Worm (Caenorhabditis elegans) whole organism, late embryonic: ENCODE data around the gene ges-1.

Source experiments
- C08G9.2 ChIP-seq: sonication (generic microtip); optimal IDR thresholded peaks from 2 replicates; lab custom pipeline; 2016; ENCODE audit warnings: mild to moderate bottlenecking, missing genetic modification characterization, moderate library complexity, missing compliant biosample characterization
- ceh-14 ChIP-seq: sonication (generic microtip); optimal IDR thresholded peaks from 2 replicates; lab custom pipeline; 2016; ENCODE audit warnings: missing genotype, missing genetic modification characterization, missing compliant biosample characterization
- ceh-18 ChIP-seq: sonication (generic microtip); optimal IDR thresholded peaks from 2 replicates; lab custom pipeline; 2016; ENCODE audit warnings: missing genetic modification characterization, missing compliant biosample characterization
- ceh-2 ChIP-seq: sonication (generic microtip); optimal IDR thresholded peaks from 2 replicates; lab custom pipeline; 2016; ENCODE audit warnings: missing genotype, missing genetic modification characterization, missing compliant biosample characterization
- ceh-22 ChIP-seq: sonication (generic microtip); optimal IDR thresholded peaks from 2 replicates; lab custom pipeline; 2017; ENCODE audit warnings: missing biosample characterization, missing genetic modification characterization
- ceh-24 ChIP-seq: sonication (generic microtip); optimal IDR thresholded peaks from 2 replicates; lab custom pipeline; 2016; ENCODE audit warnings: mild to moderate bottlenecking, missing genetic modification characterization, missing compliant biosample characterization
- ceh-30 ChIP-seq: fragments of 150-350 bp; optimal IDR thresholded peaks from 2 replicates; lab custom pipeline; 2014; ENCODE audit warnings: missing biosample characterization, missing genetic modification characterization
- ceh-31 ChIP-seq: sonication (generic microtip); optimal IDR thresholded peaks from 2 replicates; lab custom pipeline; 2016; ENCODE audit warnings: missing genetic modification characterization, missing compliant biosample characterization
- ceh-45 ChIP-seq: fragments of 200-800 bp; sonication (Bioruptor generic); IDR thresholded peaks from 2 replicates; pipeline ENCODE4 v1.3.6; 2022; ENCODE audit warnings: missing genetic modification reagents, missing genetic modification characterization, missing compliant biosample characterization
- ceh-6 ChIP-seq: fragments of 200-800 bp; sonication (Bioruptor generic); optimal IDR thresholded peaks from 2 replicates; lab custom pipeline; 2018; ENCODE audit warnings: mild to moderate bottlenecking, missing genetic modification characterization, missing compliant biosample characterization
- ceh-9 ChIP-seq: sonication (generic microtip); optimal IDR thresholded peaks from 2 replicates; lab custom pipeline; 2016; ENCODE audit warnings: mild to moderate bottlenecking, missing genetic modification characterization, inconsistent platforms, missing compliant biosample characterization
- dve-1 ChIP-seq: sonication (generic microtip); optimal IDR thresholded peaks from 2 replicates; lab custom pipeline; 2017; ENCODE audit warnings: antibody characterized with exemption, mild to moderate bottlenecking, missing genetic modification characterization, missing compliant biosample characterization
- elt-2 ChIP-seq: sonication (generic microtip); optimal IDR thresholded peaks from 2 replicates; lab custom pipeline; 2016; ENCODE audit warnings: missing genetic modification reagents, missing genetic modification characterization, missing compliant biosample characterization
- elt-4 ChIP-seq: sonication (generic microtip); optimal IDR thresholded peaks from 2 replicates; lab custom pipeline; 2016; ENCODE audit warnings: missing genetic modification characterization, missing compliant biosample characterization
- ets-4 ChIP-seq: sonication (generic microtip); optimal IDR thresholded peaks from 2 replicates; lab custom pipeline; 2016; ENCODE audit warnings: missing genetic modification characterization, missing compliant biosample characterization
- fax-1 ChIP-seq: sonication (generic microtip); optimal IDR thresholded peaks from 2 replicates; lab custom pipeline; 2016; ENCODE audit warnings: missing genotype, missing genetic modification characterization, missing compliant biosample characterization
- gmeb-2 ChIP-seq: sonication (generic microtip); optimal IDR thresholded peaks from 2 replicates; lab custom pipeline; 2016; ENCODE audit warnings: missing genetic modification characterization, inconsistent platforms, missing compliant biosample characterization
- hlh-6 ChIP-seq: sonication (generic microtip); optimal IDR thresholded peaks from 2 replicates; lab custom pipeline; 2016; ENCODE audit warnings: missing genotype, missing genetic modification characterization, missing compliant biosample characterization
- lin-11 ChIP-seq: fragments of 200-800 bp; sonication (Bioruptor generic); optimal IDR thresholded peaks from 2 replicates; lab custom pipeline; 2018; ENCODE audit warnings: mild to moderate bottlenecking, missing genetic modification characterization, missing compliant biosample characterization
- nfya-1 ChIP-seq: sonication (generic microtip); optimal IDR thresholded peaks from 2 replicates; lab custom pipeline; 2017; ENCODE audit warnings: missing genetic modification characterization, mild to moderate bottlenecking, missing compliant biosample characterization, antibody characterized with exemption, moderate library complexity
- nhr-11 ChIP-seq: fragments of 150-350 bp; optimal IDR thresholded peaks from 2 replicates; lab custom pipeline; 2014; ENCODE audit warnings: missing biosample characterization, missing genetic modification characterization
- npax-4 ChIP-seq: sonication (generic microtip); optimal IDR thresholded peaks from 2 replicates; lab custom pipeline; 2016; ENCODE audit warnings: missing genetic modification characterization, missing compliant biosample characterization
- odd-2 ChIP-seq: sonication (generic microtip); optimal IDR thresholded peaks from 2 replicates; lab custom pipeline; 2017; ENCODE audit warnings: antibody characterized with exemption, mild to moderate bottlenecking, missing genetic modification characterization, missing compliant biosample characterization
- pag-3 ChIP-seq: sonication (generic microtip); optimal IDR thresholded peaks from 2 replicates; lab custom pipeline; 2016; ENCODE audit warnings: missing compliant biosample characterization, missing genetic modification characterization, borderline replicate concordance
- pax-1 ChIP-seq: fragments of 150-350 bp; optimal IDR thresholded peaks from 2 replicates; lab custom pipeline; 2014; ENCODE audit warnings: missing biosample characterization, missing genetic modification characterization
- pha-2 ChIP-seq: sonication (generic microtip); optimal IDR thresholded peaks from 2 replicates; lab custom pipeline; 2017; ENCODE audit warnings: mild to moderate bottlenecking, missing genetic modification characterization, missing compliant biosample characterization
- pha-4 ChIP-seq: fragments of 150-350 bp; optimal IDR thresholded peaks from 2 replicates; lab custom pipeline; 2018; ENCODE audit warnings: missing biosample characterization, missing genetic modification reagents, missing genetic modification characterization
- pqm-1 ChIP-seq: sonication (generic microtip); optimal IDR thresholded peaks from 2 replicates; lab custom pipeline; 2016; ENCODE audit warnings: missing genetic modification characterization, missing compliant biosample characterization
- ref-2 ChIP-seq: sonication (generic microtip); optimal IDR thresholded peaks from 2 replicates; lab custom pipeline; 2016; ENCODE audit warnings: missing genetic modification characterization, missing compliant biosample characterization
- rnt-1 ChIP-seq: sonication (generic microtip); optimal IDR thresholded peaks from 2 replicates; lab custom pipeline; 2016; ENCODE audit warnings: missing genetic modification characterization, missing compliant biosample characterization
- sdc-2 ChIP-seq: sonication (generic microtip); optimal IDR thresholded peaks from 2 replicates; lab custom pipeline; 2016; ENCODE audit warnings: missing genotype, missing genetic modification characterization, missing compliant biosample characterization
- sox-2 ChIP-seq: fragments of 200-800 bp; sonication (Bioruptor generic); IDR thresholded peaks from 2 replicates; pipeline ENCODE4 v1.3.6; 2022; ENCODE audit warnings: missing genetic modification reagents, missing genetic modification characterization, missing compliant biosample characterization
- syd-9 ChIP-seq: sonication (generic microtip); optimal IDR thresholded peaks from 2 replicates; lab custom pipeline; 2016; ENCODE audit warnings: mild to moderate bottlenecking, missing genetic modification characterization, moderate library complexity, missing compliant biosample characterization
- unc-3 ChIP-seq, 2 experiments: fragments of 200-800 bp in 1 of 2; sonication (Bioruptor generic) in 1 of 2; sonication (generic microtip) in 1 of 2; conservative IDR thresholded peaks in 1 of 2; optimal IDR thresholded peaks in 1 of 2; 2 replicates each; pipeline versions ENCODE4 v1.3.6 to Lab custom; 2016 to 2022; ENCODE audit warnings: missing compliant biosample characterization in 2 of 2, missing genetic modification characterization in 2 of 2, missing genetic modification reagents in 1 of 2
- unc-42 ChIP-seq: sonication (generic microtip); optimal IDR thresholded peaks from 2 replicates; lab custom pipeline; 2016; ENCODE audit warnings: missing genotype, missing genetic modification characterization, missing compliant biosample characterization
- zip-5 ChIP-seq: sonication (generic microtip); optimal IDR thresholded peaks from 2 replicates; lab custom pipeline; 2016; ENCODE audit warnings: missing genetic modification characterization, missing compliant biosample characterization

Gene ges-1

ce11 chrV:1447724-1448123, 15.8 kb upstream of the ges-1 start, which contains the start of gene cnc-3 (continued):
- no peak for TF ChIP-seq pqm-1
- no peak for TF ChIP-seq elt-2 (tag; lab: Kevin White, UChicago)

ce11 chrV:1447079-1447478, 15.1 kb upstream of the ges-1 start, which contains the start of gene cnc-4:
cnc-4 (plus strand) TSS chrV:1447195.
- TF ChIP-seq rnt-1 (tag; lab: Kevin White, UChicago) (no peak), pag-3 (tag; lab: Kevin White, UChicago) (no peak)
- TF ChIP-seq, all 69 proteins: peak for 0

ce11 chrV:1445081-1445480, 13.1 kb upstream of the ges-1 start, which contains the start of gene cnc-5:
cnc-5 (plus strand) TSS chrV:1445381.
- TF ChIP-seq elt-4 (tag; lab: Kevin White, UChicago) (no peak), ceh-22 (no peak), pqm-1 (no peak), fax-1 (tag; lab: Kevin White, UChicago) (no peak), lin-11 (no peak), ceh-6 (GFP tag; lab: Kevin White, UChicago) (no peak), nhr-11 (tag; lab: Kevin White, UChicago) (no peak), ceh-14 (tag; lab: Kevin White, UChicago) (no peak), odd-2 (no peak), ceh-45 (no peak), ceh-18 (tag; lab: Kevin White, UChicago) (no peak), gmeb-2 (no peak), npax-4 (no peak), ceh-31 (tag; lab: Kevin White, UChicago) (no peak), unc-3 (GFP tag; conservative IDR thresholded peaks at IDR 0.05; lab: Robert Waterston, UW) (no peak), unc-3 (tag; optimal IDR thresholded peaks at IDR 0.05; lab: Kevin White, UChicago) (no peak), pha-2 (no peak), ceh-2 (tag; lab: Kevin White, UChicago) (no peak), elt-2 (tag; lab: Kevin White, UChicago) (no peak)

- TF ChIP-seq dve-1 (tag; lab: Kevin White, UChicago) (no peak), ets-4 (tag; lab: Kevin White, UChicago) (no peak), zip-5 (tag; lab: Kevin White, UChicago) (no peak), ceh-31 (tag; lab: Kevin White, UChicago) (no peak), unc-42 (tag; lab: Kevin White, UChicago) (no peak), nfya-1 (tag; lab: Kevin White, UChicago) (no peak), pha-2 (no peak), ref-2 (tag; lab: Kevin White, UChicago) (no peak), C08G9.2 (tag; lab: Kevin White, UChicago) (no peak), elt-4 (tag; lab: Kevin White, UChicago) (no peak), ceh-6 (GFP tag; lab: Kevin White, UChicago) (no peak), gmeb-2 (no peak), unc-3 (GFP tag; conservative IDR thresholded peaks at IDR 0.05; lab: Robert Waterston, UW) (no peak), unc-3 (tag; optimal IDR thresholded peaks at IDR 0.05; lab: Kevin White, UChicago) (no peak), lin-11 (no peak), hlh-6 (tag; lab: Kevin White, UChicago) (no peak), ceh-30 (tag; lab: Kevin White, UChicago) (no peak), sox-2 (GFP tag; lab: Robert Waterston, UW) (no peak), pha-4 (tag; lab: Kevin White, UChicago) (no peak), pax-1 (tag; lab: Kevin White, UChicago) (no peak)
These were observed 12.2 kb upstream of the ges-1 start, which contains the start of gene cnc-1 for ce11 chrV:1444180-1444579. cnc-1 (minus strand) TSS chrV:1444280.

- TF ChIP-seq ceh-30 (tag; lab: Kevin White, UChicago) (no peak), elt-2 (tag; lab: Kevin White, UChicago) (no peak), ceh-9 (tag; lab: Kevin White, UChicago) (no peak), pha-2 (no peak), unc-42 (tag; lab: Kevin White, UChicago) (no peak), ceh-6 (GFP tag; lab: Kevin White, UChicago) (no peak), syd-9 (no peak), sdc-2 (no peak), fax-1 (tag; lab: Kevin White, UChicago) (no peak), lin-11 (no peak), ceh-24 (tag; lab: Kevin White, UChicago) (no peak)
These were observed 10.1 kb upstream of the ges-1 start, which contains the start of gene cnc-11 for ce11 chrV:1442042-1442441. cnc-11 (plus strand) TSS chrV:1442342.
